Fruit fly (Drosophila melanogaster) whole organism, embryonic: ENCODE measurements around the gene CG9270.

Experiments used
- Antp ChIP-seq: fragments of 200-800 bp; sonication (Bioruptor generic); optimal IDR thresholded peaks from 3 replicates; lab custom pipeline; 2016; ENCODE audit warnings: missing biosample characterization, missing genetic modification characterization
- BtbVII ChIP-seq: fragments of 200-800 bp; sonication (Bioruptor generic); optimal IDR thresholded peaks from 3 replicates; lab custom pipeline; 2017; ENCODE audit warnings: missing biosample characterization, mild to moderate bottlenecking, missing genetic modification characterization
- CG11504 ChIP-seq: fragments of 200-800 bp; sonication (Bioruptor generic); optimal IDR thresholded peaks from 3 replicates; lab custom pipeline; 2019; ENCODE audit warnings: missing biosample characterization, mild to moderate bottlenecking, missing genetic modification characterization, moderate library complexity
- CG11723 ChIP-seq: fragments of 200-800 bp; sonication (Bioruptor generic); optimal IDR thresholded peaks from 2 replicates; lab custom pipeline; 2017; ENCODE audit warnings: missing biosample characterization, mild to moderate bottlenecking, missing genetic modification characterization
- CG13624 ChIP-seq: fragments of 200-800 bp; sonication (Bioruptor generic); optimal IDR thresholded peaks from 2 replicates; lab custom pipeline; 2016; ENCODE audit warnings: missing biosample characterization, missing genetic modification characterization
- CG14050 ChIP-seq: fragments of 200-800 bp; sonication (Bioruptor generic); IDR thresholded peaks from 3 replicates; pipeline ENCODE4 v1.3.6; 2022; ENCODE audit warnings: missing biosample characterization, missing genetic modification characterization
- CG15011 ChIP-seq: fragments of 200-800 bp; sonication (Bioruptor generic); optimal IDR thresholded peaks from 3 replicates; lab custom pipeline; 2018; ENCODE audit warnings: missing biosample characterization, mild to moderate bottlenecking, missing genetic modification characterization
- CG15696 ChIP-seq: fragments of 200-800 bp; sonication (Bioruptor generic); optimal IDR thresholded peaks from 2 replicates; lab custom pipeline; 2019; ENCODE audit warnings: missing biosample characterization, mild to moderate bottlenecking, missing genetic modification characterization, moderate library complexity
- CG18476 ChIP-seq: fragments of 200-800 bp; sonication (Bioruptor generic); optimal IDR thresholded peaks from 2 replicates; lab custom pipeline; 2016; ENCODE audit warnings: missing biosample characterization, mild to moderate bottlenecking, missing genetic modification characterization
- CG18619 ChIP-seq: fragments of 200-800 bp; sonication (Bioruptor generic); optimal IDR thresholded peaks from 3 replicates; lab custom pipeline; 2017; ENCODE audit warnings: missing biosample characterization, mild to moderate bottlenecking, missing genetic modification characterization
- CG2120 ChIP-seq: fragments of 200-800 bp; sonication (Bioruptor generic); optimal IDR thresholded peaks from 3 replicates; lab custom pipeline; 2016; ENCODE audit warnings: missing biosample characterization, missing genetic modification characterization
- CG2199 ChIP-seq: fragments of 200-800 bp; sonication (Bioruptor generic); IDR thresholded peaks from 3 replicates; pipeline ENCODE4 v1.3.6; 2022; ENCODE audit warnings: missing biosample characterization, missing genetic modification characterization
- CG2678 ChIP-seq: fragments of 200-800 bp; sonication (Bioruptor generic); optimal IDR thresholded peaks from 3 replicates; lab custom pipeline; 2019; ENCODE audit warnings: missing biosample characterization, mild to moderate bottlenecking, missing genetic modification characterization, moderate library complexity
- CG3065 ChIP-seq: fragments of 200-800 bp; sonication (Bioruptor generic); optimal IDR thresholded peaks from 2 replicates; lab custom pipeline; 2016; ENCODE audit warnings: missing biosample characterization, missing genetic modification characterization
- CG33213 ChIP-seq: fragments of 200-800 bp; sonication (Bioruptor generic); optimal IDR thresholded peaks from 3 replicates; lab custom pipeline; 2016; ENCODE audit warnings: missing biosample characterization, missing genetic modification characterization
- CG4282 ChIP-seq: fragments of 200-800 bp; sonication (Bioruptor generic); optimal IDR thresholded peaks from 2 replicates; lab custom pipeline; 2016; ENCODE audit warnings: missing biosample characterization, missing genetic modification characterization
- CG4424 ChIP-seq: fragments of 200-800 bp; sonication (Bioruptor generic); optimal IDR thresholded peaks from 3 replicates; lab custom pipeline; 2016; ENCODE audit warnings: missing biosample characterization, missing genetic modification characterization
- CG4820 ChIP-seq: fragments of 200-800 bp; sonication (Bioruptor generic); optimal IDR thresholded peaks from 3 replicates; lab custom pipeline; 2016; ENCODE audit warnings: missing biosample characterization, missing genetic modification characterization
- CG6854 ChIP-seq: fragments of 200-800 bp; sonication (Bioruptor generic); optimal IDR thresholded peaks from 3 replicates; lab custom pipeline; 2017; ENCODE audit warnings: missing biosample characterization, mild to moderate bottlenecking, missing genetic modification characterization
- CG7271 ChIP-seq: fragments of 200-800 bp; sonication (Bioruptor generic); optimal IDR thresholded peaks from 2 replicates; lab custom pipeline; 2018; ENCODE audit warnings: missing biosample characterization, mild to moderate bottlenecking, missing genetic modification characterization, moderate library complexity
- CG7556 ChIP-seq: fragments of 200-800 bp; sonication (Bioruptor generic); optimal IDR thresholded peaks from 2 replicates; lab custom pipeline; 2017; ENCODE audit warnings: missing biosample characterization, mild to moderate bottlenecking, missing genetic modification characterization
- CG8388 ChIP-seq: fragments of 200-800 bp; sonication (Bioruptor generic); optimal IDR thresholded peaks from 2 replicates; lab custom pipeline; 2019; ENCODE audit warnings: missing biosample characterization, mild to moderate bottlenecking, missing genetic modification characterization, moderate library complexity
- CG8765 ChIP-seq: fragments of 200-800 bp; sonication (Bioruptor generic); IDR thresholded peaks from 2 replicates; pipeline ENCODE4 v1.3.6; 2022; ENCODE audit warnings: missing biosample characterization, missing genetic modification characterization
- CG9215 ChIP-seq: fragments of 200-800 bp; sonication (Bioruptor generic); IDR thresholded peaks from 2 replicates; pipeline ENCODE4 v1.3.6; 2022; ENCODE audit warnings: missing biosample characterization, missing genetic modification characterization
- CoRest ChIP-seq: fragments of 200-800 bp; sonication (Bioruptor generic); optimal IDR thresholded peaks from 3 replicates; lab custom pipeline; 2018; ENCODE audit warnings: missing biosample characterization, mild to moderate bottlenecking, missing genetic modification characterization, moderate library complexity
- D ChIP-seq, 2 experiments: fragments of 200-800 bp in 1 of 2; fragments of >200 bp in 1 of 2; sonication (Bioruptor generic) in 1 of 2; optimal IDR thresholded peaks; 2 replicates in 1 of 2; 3 replicates in 1 of 2; lab custom pipeline; 2017; ENCODE audit warnings: mild to moderate bottlenecking in 1 of 2, missing biosample characterization in 1 of 2, missing genetic modification characterization in 1 of 2, missing genetic modification reagents in 1 of 2
- Dbx ChIP-seq: fragments of 200-800 bp; sonication (Bioruptor generic); IDR thresholded peaks from 3 replicates; pipeline ENCODE4 v1.3.6; 2022; ENCODE audit warnings: missing biosample characterization, missing genetic modification characterization
- Dll ChIP-seq: fragments of 200-800 bp; sonication (Bioruptor generic); IDR thresholded peaks from 4 replicates; pipeline ENCODE4 v1.3.6; 2022; ENCODE audit warnings: missing biosample characterization, missing genetic modification characterization; ENCODE audit not compliant: partially characterized antibody
- Ets65A ChIP-seq: fragments of 200-800 bp; sonication (Bioruptor generic); peaks from one replicate; lab custom pipeline; 2016; ENCODE audit warnings: missing biosample characterization, missing genetic modification characterization
- HLH54F ChIP-seq: fragments of 200-800 bp; sonication (Bioruptor generic); optimal IDR thresholded peaks from 3 replicates; lab custom pipeline; 2016; ENCODE audit warnings: missing biosample characterization, missing genetic modification characterization
- Hand ChIP-seq: fragments of 200-800 bp; sonication (Bioruptor generic); optimal IDR thresholded peaks from 2 replicates; lab custom pipeline; 2017; ENCODE audit warnings: mild to moderate bottlenecking, missing biosample characterization, missing genetic modification reagents, missing genetic modification characterization
- MTF-1 ChIP-seq: fragments of 200-800 bp; sonication (Bioruptor generic); optimal IDR thresholded peaks from 2 replicates; lab custom pipeline; 2018; ENCODE audit warnings: missing biosample characterization, mild to moderate bottlenecking, missing genetic modification characterization, borderline replicate concordance
- Nf-YC ChIP-seq: fragments of 200-800 bp; optimal IDR thresholded peaks from 3 replicates; lab custom pipeline; 2019; ENCODE audit warnings: missing biosample characterization, mild to moderate bottlenecking, missing genetic modification characterization, moderate library complexity
- Pdp1 ChIP-seq, 2 experiments: fragments of 200-800 bp; sonication (Bioruptor generic); optimal IDR thresholded peaks; 3 replicates each; lab custom pipeline; 2016; ENCODE audit warnings: missing biosample characterization in 2 of 2, missing genetic modification characterization in 2 of 2, mild to moderate bottlenecking in 1 of 2, moderate library complexity in 1 of 2
- Sin3A ChIP-seq: fragments of >200 bp; optimal IDR thresholded peaks from 2 replicates; lab custom pipeline; 2018
- Six4 ChIP-seq: fragments of 200-800 bp; sonication (Bioruptor generic); optimal IDR thresholded peaks from 2 replicates; lab custom pipeline; 2016; ENCODE audit warnings: missing biosample characterization, missing genetic modification characterization
- Tbp ChIP-seq: fragments of >200 bp; optimal IDR thresholded peaks from 2 replicates; lab custom pipeline; 2018; ENCODE audit warnings: missing biosample characterization, missing genetic modification characterization
- caup ChIP-seq: fragments of 200-800 bp; sonication (Bioruptor generic); optimal IDR thresholded peaks from 3 replicates; lab custom pipeline; 2017; ENCODE audit warnings: missing biosample characterization, mild to moderate bottlenecking, missing genetic modification characterization, moderate library complexity; ENCODE audit not compliant: severe bottlenecking
- eve ChIP-seq, 2 experiments: fragments of >200 bp; optimal IDR thresholded peaks; 2 replicates each; lab custom pipeline; 2017; ENCODE audit warnings: missing biosample characterization in 2 of 2, missing genetic modification characterization in 2 of 2
- gsb ChIP-seq: fragments of 200-800 bp; sonication (Bioruptor generic); IDR thresholded peaks from 2 replicates; pipeline ENCODE4 v1.3.6; 2022; ENCODE audit warnings: missing biosample characterization, missing genetic modification characterization
- h ChIP-seq: fragments of >200 bp; optimal IDR thresholded peaks from 2 replicates; lab custom pipeline; 2017
- lilli ChIP-seq: fragments of 200-800 bp; sonication (Bioruptor generic); optimal IDR thresholded peaks from 3 replicates; lab custom pipeline; 2016; ENCODE audit warnings: missing biosample characterization, missing genetic modification characterization
- mld ChIP-seq: fragments of 200-800 bp; sonication (Bioruptor generic); IDR thresholded peaks from 3 replicates; pipeline ENCODE4 v1.3.6; 2022; ENCODE audit warnings: missing biosample characterization, missing genetic modification characterization; ENCODE audit not compliant: partially characterized antibody
- odd ChIP-seq: fragments of 200-800 bp; sonication (Bioruptor generic); optimal IDR thresholded peaks from 2 replicates; lab custom pipeline; 2017; ENCODE audit warnings: missing biosample characterization, mild to moderate bottlenecking, missing genetic modification characterization
- otp ChIP-seq: fragments of 200-800 bp; sonication (Bioruptor generic); IDR thresholded peaks from 3 replicates; pipeline ENCODE4, ENCODE4 v1.3.6; 2022; ENCODE audit warnings: missing biosample characterization, missing genetic modification characterization
- pan ChIP-seq, 4 experiments: fragments of >200 bp in 3 of 4; fragments of 200-800 bp in 1 of 4; sonication (Bioruptor generic) in 1 of 4; optimal IDR thresholded peaks in 3 of 4; IDR thresholded peaks in 1 of 4; 2 replicates each; pipeline versions ENCODE4 v1.3.6 to Lab custom; 2017 to 2022; ENCODE audit warnings: missing biosample characterization in 2 of 4, missing genetic modification characterization in 2 of 4, mixed read lengths in 1 of 4
- pho ChIP-seq: fragments of 200-800 bp; sonication (Bioruptor generic); optimal IDR thresholded peaks from 2 replicates; lab custom pipeline; 2016; ENCODE audit warnings: missing biosample characterization, missing genetic modification characterization
- ro ChIP-seq: fragments of 200-800 bp; sonication (Bioruptor generic); IDR thresholded peaks from 2 replicates; pipeline ENCODE4 v1.3.6; 2022; ENCODE audit warnings: missing biosample characterization, missing genetic modification characterization
- sqz ChIP-seq: fragments of 200-800 bp; sonication (Bioruptor generic); optimal IDR thresholded peaks from 3 replicates; lab custom pipeline; 2018; ENCODE audit warnings: missing biosample characterization, mild to moderate bottlenecking, missing genetic modification characterization
- usp ChIP-seq: fragments of >200 bp; optimal IDR thresholded peaks from 2 replicates; lab custom pipeline; 2017; ENCODE audit warnings: missing biosample characterization, missing genetic modification characterization

Gene CG9270

dm6 chr2L:20944886-20945558, 11.1 kb upstream of the CG9270 start (continued):
- peak; percentile 57 for TF ChIP-seq CG4424 (GFP tag; lab: Kevin White, UChicago)
- TF ChIP-seq pan (optimal IDR thresholded peaks at IDR 0.05; lab: Kevin White, UChicago) = no peak
- TF ChIP-seq pan (GFP tag; optimal IDR thresholded peaks at IDR 0.05 in 1 of 2, IDR thresholded peaks at IDR 0.05 in 1 of 2) = no peak
- TF ChIP-seq Sin3A (lab: Kevin White, UChicago) = no peak
- TF ChIP-seq pho (GFP tag; lab: Kevin White, UChicago) = no peak
- no peak for TF ChIP-seq D (optimal IDR thresholded peaks at IDR 0.05; lab: Kevin White, UChicago)
- peak; percentile 66 for TF ChIP-seq D (GFP tag; optimal IDR thresholded peaks at IDR 0.05; lab: Kevin White, UChicago)
- TF ChIP-seq CG2120 (GFP tag; lab: Kevin White, UChicago) = peak; percentile 26
- no peak for TF ChIP-seq caup
- peak; percentile 74 for TF ChIP-seq Ets65A
- no peak for TF ChIP-seq CG13624 (GFP tag; lab: Kevin White, UChicago)
- TF ChIP-seq MTF-1 (GFP tag; lab: Kevin White, UChicago) = no peak
- TF ChIP-seq mld (GFP tag; lab: Robert Waterston, UW) = no peak
- TF ChIP-seq CG4820 = peak; percentile 49
- TF ChIP-seq Nf-YC (tag; lab: Kevin White, UChicago) = no peak
- no peak for TF ChIP-seq Tbp (GFP tag; lab: Kevin White, UChicago)
- peak; percentile 12; the same call in 1 of the 2 replicates for TF ChIP-seq CG8765 (GFP tag; lab: Robert Waterston, UW)
- TF ChIP-seq Dll (GFP tag; lab: Robert Waterston, UW) = no peak
- TF ChIP-seq CG2199 (GFP tag; lab: Robert Waterston, UW) = no peak
- no peak; the same call in 2 of the 3 replicates for TF ChIP-seq otp (GFP tag; lab: Robert Waterston, UW)
- TF ChIP-seq CG8388 (GFP tag; lab: Kevin White, UChicago) = peak; percentile 67
- TF ChIP-seq Six4 = peak; percentile 45
- no peak for TF ChIP-seq CG15011
- TF ChIP-seq odd = no peak
- peak; percentile 44 for TF ChIP-seq lilli
- TF ChIP-seq CG6854 (GFP tag; lab: Kevin White, UChicago) = no peak
- TF ChIP-seq BtbVII (GFP tag; lab: Kevin White, UChicago) = peak; percentile 25
- TF ChIP-seq CG14050 (GFP tag; lab: Robert Waterston, UW) = no peak
- TF ChIP-seq HLH54F = no peak
- TF ChIP-seq CG2678 (tag; lab: Kevin White, UChicago) = peak; percentile 63
- no peak for TF ChIP-seq Dbx (GFP tag; lab: Robert Waterston, UW)
- peak; percentile 25 for TF ChIP-seq CG18476 (GFP tag; lab: Kevin White, UChicago)
- no peak for TF ChIP-seq CG9215 (GFP tag; lab: Robert Waterston, UW)
- TF ChIP-seq CG33213 = no peak
- no peak for TF ChIP-seq CG7271 (tag; lab: Kevin White, UChicago)
- TF ChIP-seq CG4282 (GFP tag; lab: Kevin White, UChicago) = no peak
- TF ChIP-seq usp (GFP tag; lab: Kevin White, UChicago) = no peak
- no peak for TF ChIP-seq CG3065
- no peak for TF ChIP-seq CG18619 (GFP tag; lab: Kevin White, UChicago)
- TF ChIP-seq CG11504 = peak; percentile 18
- TF ChIP-seq ro = no peak
- TF ChIP-seq Hand (GFP tag; lab: Kevin White, UChicago) = peak; percentile 7
- TF ChIP-seq CG15696 (tag; lab: Kevin White, UChicago) = no peak
- peak; percentile 63 for TF ChIP-seq CoRest (tag; lab: Kevin White, UChicago)
- peak in 1 of 2 experiments; percentile 63 for TF ChIP-seq eve (GFP tag; optimal IDR thresholded peaks at IDR 0.05; lab: Kevin White, UChicago)
- TF ChIP-seq h = no peak
- peak; percentile 62 for TF ChIP-seq CG7556 (GFP tag; lab: Kevin White, UChicago)
- peak; percentile 30 to 48 for TF ChIP-seq Pdp1 (GFP tag; optimal IDR thresholded peaks at IDR 0.05; lab: Kevin White, UChicago)
- no peak for TF ChIP-seq sqz (GFP tag; lab: Kevin White, UChicago)
- TF ChIP-seq Antp = peak; percentile 38
- no peak for TF ChIP-seq gsb
- TF ChIP-seq CG11723 (GFP tag; lab: Kevin White, UChicago) = no peak
